Worm (Caenorhabditis elegans) whole organism, young adult: ENCODE measurements around the gene Y48G9A.11.

ENCODE experiments used
- B0336.3 ChIP-seq: fragments of 200-800 bp; sonication (Bioruptor generic); IDR thresholded peaks from 2 replicates; pipeline ENCODE4 v1.3.6; 2022; ENCODE audit warnings: missing genetic modification characterization, missing compliant biosample characterization
- D2030.7 ChIP-seq: fragments of 200-800 bp; sonication (Bioruptor generic); IDR thresholded peaks from 2 replicates; pipeline ENCODE4 v1.3.6; 2022; ENCODE audit warnings: missing genetic modification reagents, missing genetic modification characterization, missing compliant biosample characterization
- F22D6.2 ChIP-seq: sonication (generic microtip); optimal IDR thresholded peaks from 2 replicates; lab custom pipeline; 2016; ENCODE audit warnings: mild to moderate bottlenecking, missing genetic modification characterization, missing compliant biosample characterization
- F23B12.7 ChIP-seq: sonication (generic microtip); optimal IDR thresholded peaks from 2 replicates; lab custom pipeline; 2017; ENCODE audit warnings: missing genetic modification characterization, mild to moderate bottlenecking, missing compliant biosample characterization, antibody characterized with exemption, moderate library complexity; ENCODE audit not compliant: insufficient read depth
- F33H1.4 ChIP-seq: fragments of 200-800 bp; sonication (Bioruptor generic); IDR thresholded peaks from 2 replicates; pipeline ENCODE4 v1.3.6; 2022; ENCODE audit warnings: missing genetic modification reagents, missing genetic modification characterization, missing compliant biosample characterization
- F37B4.10 ChIP-seq: fragments of 200-800 bp; sonication (Bioruptor generic); IDR thresholded peaks from 2 replicates; pipeline ENCODE4 v1.3.6; 2022; ENCODE audit warnings: missing genetic modification characterization, missing compliant biosample characterization
- F52B5.7 ChIP-seq: sonication (generic microtip); optimal IDR thresholded peaks from 2 replicates; lab custom pipeline; 2016; ENCODE audit warnings: mild to moderate bottlenecking, missing genetic modification characterization, missing compliant biosample characterization
- T07F8.4 ChIP-seq: sonication (generic microtip); optimal IDR thresholded peaks from 2 replicates; lab custom pipeline; 2016; ENCODE audit warnings: mild to moderate bottlenecking, missing genetic modification characterization, moderate library complexity, missing compliant biosample characterization
- Y53F4B.3 ChIP-seq: fragments of 200-800 bp; sonication (Bioruptor generic); IDR thresholded peaks from 2 replicates; pipeline ENCODE4 v1.3.6; 2022; ENCODE audit warnings: missing genetic modification reagents, missing genetic modification characterization, missing compliant biosample characterization
- Y67H2A.10 ChIP-seq: fragments of 200-800 bp; sonication (Bioruptor generic); conservative IDR thresholded peaks from 2 replicates; pipeline ENCODE4 v1.3.6; 2022; ENCODE audit warnings: missing genetic modification reagents, missing genetic modification characterization, missing compliant biosample characterization
- Y95B8A.8 ChIP-seq: fragments of 200-800 bp; sonication (Bioruptor generic); IDR thresholded peaks from 2 replicates; pipeline ENCODE4 v1.3.6; 2022; ENCODE audit warnings: missing genetic modification reagents, missing genetic modification characterization, missing compliant biosample characterization
- akir-1 ChIP-seq: fragments of 200-800 bp; sonication (Bioruptor generic); optimal IDR thresholded peaks from 2 replicates; lab custom pipeline; 2018; ENCODE audit warnings: mild to moderate bottlenecking, missing genetic modification characterization, moderate library complexity, missing compliant biosample characterization
- ama-1 ChIP-seq, 3 experiments: fragments of 150-350 bp in 1 of 3; sonication (generic microtip) in 2 of 3; optimal IDR thresholded peaks; 2 replicates each; lab custom pipeline; 2014 to 2018; ENCODE audit warnings: missing biosample characterization in 2 of 3, missing genetic modification characterization in 2 of 3, missing genetic modification reagents in 2 of 3
- aptf-3 ChIP-seq: fragments of 200-800 bp; sonication (Bioruptor generic); IDR thresholded peaks from 2 replicates; pipeline ENCODE4 v1.3.6; 2022; ENCODE audit warnings: missing genetic modification characterization, missing compliant biosample characterization
- attf-3 ChIP-seq: fragments of 200-800 bp; sonication (Bioruptor generic); conservative IDR thresholded peaks from 2 replicates; pipeline ENCODE4 v1.3.6; 2022; ENCODE audit warnings: missing genetic modification reagents, missing genetic modification characterization, missing compliant biosample characterization
- attf-5 ChIP-seq: fragments of 200-800 bp; sonication (Bioruptor generic); optimal IDR thresholded peaks from 2 replicates; lab custom pipeline; 2018; ENCODE audit warnings: mild to moderate bottlenecking, missing genetic modification characterization, missing compliant biosample characterization
- cebp-1 ChIP-seq, 2 experiments: fragments of 200-800 bp in 1 of 2; sonication (Bioruptor generic) in 1 of 2; sonication (generic microtip) in 1 of 2; IDR thresholded peaks in 1 of 2; optimal IDR thresholded peaks in 1 of 2; 2 replicates each; pipeline versions ENCODE4 v1.3.6 to Lab custom; 2017 to 2022; ENCODE audit warnings: missing compliant biosample characterization in 2 of 2, missing genetic modification characterization in 2 of 2, mild to moderate bottlenecking in 1 of 2, missing genetic modification reagents in 1 of 2, moderate library complexity in 1 of 2
- ceh-27 ChIP-seq: fragments of 200-800 bp; sonication (Bioruptor generic); optimal IDR thresholded peaks from 2 replicates; lab custom pipeline; 2018; ENCODE audit warnings: mild to moderate bottlenecking, missing genetic modification characterization, moderate library complexity, missing compliant biosample characterization
- ceh-58 ChIP-seq: fragments of 200-800 bp; sonication (Bioruptor generic); IDR thresholded peaks from 2 replicates; pipeline ENCODE4 v1.3.6; 2022; ENCODE audit warnings: missing genetic modification characterization, missing compliant biosample characterization
- chd-7 ChIP-seq: sonication (generic microtip); optimal IDR thresholded peaks from 2 replicates; lab custom pipeline; 2016; ENCODE audit warnings: mild to moderate bottlenecking, missing genetic modification characterization, moderate library complexity, missing compliant biosample characterization
- die-1 ChIP-seq: sonication (generic microtip); optimal IDR thresholded peaks from 2 replicates; lab custom pipeline; 2016; ENCODE audit warnings: missing genotype, mild to moderate bottlenecking, missing genetic modification characterization, missing compliant biosample characterization
- efl-1 ChIP-seq: fragments of 150-350 bp; optimal IDR thresholded peaks from 2 replicates; lab custom pipeline; 2014; ENCODE audit warnings: missing biosample characterization, missing genetic modification reagents, missing genetic modification characterization
- gei-17 ChIP-seq: fragments of 200-800 bp; sonication (Bioruptor generic); optimal IDR thresholded peaks from 2 replicates; lab custom pipeline; 2018; ENCODE audit warnings: mild to moderate bottlenecking, missing genetic modification characterization, missing compliant biosample characterization
- hlh-12 ChIP-seq: sonication (generic microtip); optimal IDR thresholded peaks from 2 replicates; lab custom pipeline; 2016; ENCODE audit warnings: missing genetic modification characterization, missing compliant biosample characterization
- hmg-1.2 ChIP-seq: fragments of 200-800 bp; sonication (Bioruptor generic); IDR thresholded peaks from 2 replicates; pipeline ENCODE4 v1.3.6; 2022; ENCODE audit warnings: missing genetic modification reagents, missing genetic modification characterization, missing compliant biosample characterization
- hmg-20 ChIP-seq: fragments of 200-800 bp; sonication (Bioruptor generic); IDR thresholded peaks from 2 replicates; pipeline ENCODE4 v1.3.6; 2022; ENCODE audit warnings: missing genetic modification reagents, missing genetic modification characterization, missing compliant biosample characterization
- hrde-1 ChIP-seq: sonication (generic microtip); optimal IDR thresholded peaks from 2 replicates; lab custom pipeline; 2016; ENCODE audit warnings: missing genetic modification characterization, mild to moderate bottlenecking, missing compliant biosample characterization, moderate library complexity, missing genotype, missing genetic modification reagents, borderline replicate concordance
- let-526 ChIP-seq: fragments of 200-800 bp; sonication (Bioruptor generic); IDR thresholded peaks from 2 replicates; pipeline ENCODE4 v1.3.6; 2022; ENCODE audit warnings: missing genetic modification reagents, missing genetic modification characterization, missing compliant biosample characterization
- lin-35 ChIP-seq, 3 experiments: fragments of 150-350 bp in 2 of 3; sonication (generic microtip) in 1 of 3; optimal IDR thresholded peaks; 2 replicates each; lab custom pipeline; 2014 to 2018; ENCODE audit warnings: missing biosample characterization in 3 of 3, missing genetic modification characterization in 3 of 3, missing genetic modification reagents in 3 of 3
- lir-1 ChIP-seq: fragments of 200-800 bp; sonication (Bioruptor generic); conservative IDR thresholded peaks from 2 replicates; pipeline ENCODE4 v1.3.6; 2022; ENCODE audit warnings: missing genetic modification reagents, missing genetic modification characterization, missing compliant biosample characterization
- lsl-1 ChIP-seq: fragments of 200-800 bp; sonication (Bioruptor generic); optimal IDR thresholded peaks from 2 replicates; lab custom pipeline; 2018; ENCODE audit warnings: mild to moderate bottlenecking, missing genetic modification characterization, moderate library complexity, missing compliant biosample characterization
- lsy-27 ChIP-seq: sonication (generic microtip); optimal IDR thresholded peaks from 2 replicates; lab custom pipeline; 2017; ENCODE audit warnings: missing genetic modification characterization, mild to moderate bottlenecking, missing compliant biosample characterization, antibody characterized with exemption, missing genotype, borderline replicate concordance; ENCODE audit not compliant: insufficient read depth
- madf-3 ChIP-seq: fragments of 200-800 bp; sonication (Bioruptor generic); IDR thresholded peaks from 2 replicates; pipeline ENCODE4 v1.3.6; 2022; ENCODE audit warnings: missing genetic modification reagents, missing genetic modification characterization, missing compliant biosample characterization
- madf-6 ChIP-seq: fragments of 200-800 bp; sonication (Bioruptor generic); IDR thresholded peaks from 2 replicates; pipeline ENCODE4 v1.3.6; 2022; ENCODE audit warnings: missing genetic modification reagents, missing genetic modification characterization, missing compliant biosample characterization
- madf-8 ChIP-seq: fragments of 200-800 bp; sonication (Bioruptor generic); conservative IDR thresholded peaks from 2 replicates; pipeline ENCODE4 v1.3.6; 2022; ENCODE audit warnings: missing genetic modification reagents, missing genetic modification characterization, missing compliant biosample characterization
- mes-4 ChIP-seq: sonication (generic microtip); optimal IDR thresholded peaks from 2 replicates; lab custom pipeline; 2016; ENCODE audit warnings: missing genotype, missing genetic modification characterization, missing compliant biosample characterization
- nhr-80 ChIP-seq: sonication (generic microtip); optimal IDR thresholded peaks from 2 replicates; lab custom pipeline; 2016; ENCODE audit warnings: missing genetic modification characterization, missing compliant biosample characterization
- rpc-1 ChIP-seq, 2 experiments: fragments of 150-350 bp in 1 of 2; sonication (generic microtip) in 1 of 2; optimal IDR thresholded peaks; 2 replicates each; lab custom pipeline; 2014 to 2018; ENCODE audit warnings: missing biosample characterization in 1 of 2, missing genetic modification characterization in 1 of 2, missing genetic modification reagents in 1 of 2, missing genotype in 1 of 2
- sea-2 ChIP-seq: fragments of 200-800 bp; sonication (Bioruptor generic); IDR thresholded peaks from 2 replicates; pipeline ENCODE4 v1.3.6; 2022; ENCODE audit warnings: missing genetic modification characterization, missing compliant biosample characterization
- snpc-1.1 ChIP-seq: sonication (generic microtip); optimal IDR thresholded peaks from 2 replicates; lab custom pipeline; 2017; ENCODE audit warnings: missing genetic modification characterization, mild to moderate bottlenecking, missing compliant biosample characterization, antibody characterized with exemption, moderate library complexity, missing genotype, missing genetic modification reagents; ENCODE audit not compliant: insufficient read depth
- snpc-4 ChIP-seq, 5 experiments: fragments of 150-350 bp in 1 of 5; sonication (generic microtip) in 4 of 5; optimal IDR thresholded peaks; 2 replicates each; lab custom pipeline; 2014 to 2018; ENCODE audit warnings: missing genetic modification characterization in 5 of 5, missing biosample characterization in 3 of 5, antibody characterized with exemption in 2 of 5, mild to moderate bottlenecking in 2 of 5, missing compliant biosample characterization in 2 of 5, missing genotype in 2 of 5, moderate library complexity in 2 of 5, missing genetic modification reagents in 1 of 5
- tbx-9 ChIP-seq: sonication (generic microtip); optimal IDR thresholded peaks from 2 replicates; lab custom pipeline; 2016; ENCODE audit warnings: borderline replicate concordance, missing genetic modification characterization, inconsistent platforms, missing compliant biosample characterization
- tlf-1 ChIP-seq: fragments of 200-800 bp; sonication (Bioruptor generic); optimal IDR thresholded peaks from 2 replicates; lab custom pipeline; 2018; ENCODE audit warnings: mild to moderate bottlenecking, missing genetic modification characterization, missing compliant biosample characterization
- unc-62 ChIP-seq: fragments of 150-350 bp; optimal IDR thresholded peaks from 2 replicates; lab custom pipeline; 2014; ENCODE audit warnings: missing biosample characterization, missing genetic modification reagents, missing genetic modification characterization
- zfh-2 ChIP-seq: fragments of 200-800 bp; sonication (Bioruptor generic); conservative IDR thresholded peaks from 2 replicates; pipeline ENCODE4 v1.3.6; 2022; ENCODE audit warnings: missing genetic modification reagents, missing genetic modification characterization, missing compliant biosample characterization
- ztf-18 ChIP-seq: sonication (generic microtip); optimal IDR thresholded peaks from 2 replicates; lab custom pipeline; 2016; ENCODE audit warnings: missing genotype, mild to moderate bottlenecking, missing genetic modification characterization, missing compliant biosample characterization

Y48G9A.11 gene

ce11 chrIII:2151480-2151995 is 34.8 kb upstream of the Y48G9A.11 start, which contains the start of gene gcn-1 (continued):
- TF ChIP-seq tbx-9 (tag; lab: Kevin White, UChicago) (no peak), unc-62 (GFP tag; lab: Kevin White, UChicago) (no peak), aptf-3 (GFP tag; lab: Robert Waterston, UW) (no peak), hrde-1 (tag; lab: Kevin White, UChicago) (no peak), F37B4.10 (no peak), F52B5.7 (tag; lab: Kevin White, UChicago) (no peak), T07F8.4 (tag; lab: Kevin White, UChicago) (no peak), cebp-1 (GFP tag; IDR thresholded peaks at IDR 0.05; lab: Robert Waterston, UW) (no peak), cebp-1 (tag; optimal IDR thresholded peaks at IDR 0.05; lab: Kevin White, UChicago) (peak; percentile 46), F22D6.2 (tag; lab: Kevin White, UChicago) (no peak), madf-3 (GFP tag; lab: Robert Waterston, UW) (no peak), hmg-1.2 (GFP tag; lab: Robert Waterston, UW) (0 out of 2 replicates have a peak, but pooled peaks have one; percentile 28), Y95B8A.8 (no peak), rpc-1 (optimal IDR thresholded peaks at IDR 0.05; lab: Kevin White, UChicago) (no peak), rpc-1 (tag; optimal IDR thresholded peaks at IDR 0.05; lab: Kevin White, UChicago) (no peak), chd-7 (tag; lab: Kevin White, UChicago) (no peak), madf-6 (peak; percentile 80), hmg-20 (GFP tag; lab: Robert Waterston, UW) (no peak), nhr-80 (tag; lab: Kevin White, UChicago) (no peak), let-526 (GFP tag; lab: Robert Waterston, UW) (no peak), mes-4 (tag; lab: Kevin White, UChicago) (no peak), Y53F4B.3 (GFP tag; lab: Robert Waterston, UW) (no peak), snpc-4 (GFP tag; optimal IDR thresholded peaks at IDR 0.05; lab: Kevin White, UChicago) (no peak), snpc-4 (tag; optimal IDR thresholded peaks at IDR 0.05; lab: Kevin White, UChicago) (no peak), lsy-27 (tag; lab: Kevin White, UChicago) (no peak), lsl-1 (GFP tag; lab: Kevin White, UChicago) (peak; percentile 66), gei-17 (GFP tag; lab: Kevin White, UChicago) (no peak), sea-2 (GFP tag; lab: Robert Waterston, UW) (no peak), ama-1 (optimal IDR thresholded peaks at IDR 0.05; lab: Kevin White, UChicago) (no peak), ama-1 (GFP tag; optimal IDR thresholded peaks at IDR 0.05; lab: Kevin White, UChicago) (no peak), tlf-1 (GFP tag; lab: Kevin White, UChicago) (no peak), ceh-27 (GFP tag; lab: Kevin White, UChicago) (no peak), F23B12.7 (no peak), F33H1.4 (GFP tag; lab: Robert Waterston, UW) (peak; percentile 50), die-1 (tag; lab: Kevin White, UChicago) (no peak), attf-5 (GFP tag; lab: Kevin White, UChicago) (no peak), B0336.3 (peak; percentile 66), hlh-12 (tag; lab: Kevin White, UChicago) (no peak), lin-35 (GFP tag; optimal IDR thresholded peaks at IDR 0.05; lab: Kevin White, UChicago) (peak; percentile 37 to 96 (median 57)), akir-1 (no peak), attf-3 (GFP tag; lab: Robert Waterston, UW) (no peak), madf-8 (GFP tag; lab: Robert Waterston, UW) (no peak), snpc-1.1 (tag; lab: Kevin White, UChicago) (no peak), Y67H2A.10 (no peak), D2030.7 (peak; percentile 25; the same call in 1 of the 2 replicates), ceh-58 (no peak), zfh-2 (GFP tag; lab: Robert Waterston, UW) (no peak), ztf-18 (tag; lab: Kevin White, UChicago) (no peak), lir-1 (no peak), efl-1 (peak; percentile 84)
